Worm (Caenorhabditis elegans) whole organism, L2 larva: Measurements from ENCODE around the gene cyn-11.
A peak's percentile ranks its signal among the peaks of the same experiment; 100 is the strongest.

Experiments
- C34F6.9 ChIP-seq: fragments of 150-350 bp; optimal IDR thresholded peaks from 2 replicates; lab custom pipeline; 2014; ENCODE audit warnings: missing biosample characterization, missing genetic modification characterization
- F13H6.1 ChIP-seq: sonication (generic microtip); optimal IDR thresholded peaks from 2 replicates; lab custom pipeline; 2016; ENCODE audit warnings: missing genetic modification characterization, missing compliant biosample characterization
- R02D3.7 ChIP-seq: fragments of 150-350 bp; optimal IDR thresholded peaks from 2 replicates; lab custom pipeline; 2014; ENCODE audit warnings: missing biosample characterization, missing genetic modification characterization
- Y55F3AM.14 ChIP-seq: fragments of 200-800 bp; sonication (Bioruptor generic); optimal IDR thresholded peaks from 2 replicates; lab custom pipeline; 2018; ENCODE audit warnings: mild to moderate bottlenecking, missing genetic modification characterization, missing compliant biosample characterization
- ZK546.5 ChIP-seq: sonication (generic microtip); optimal IDR thresholded peaks from 2 replicates; lab custom pipeline; 2017; ENCODE audit warnings: missing biosample characterization, missing genetic modification characterization
- alr-1 ChIP-seq: fragments of 150-350 bp; optimal IDR thresholded peaks from 2 replicates; lab custom pipeline; 2014; ENCODE audit warnings: missing biosample characterization, missing genetic modification characterization
- blmp-1 ChIP-seq: sonication (generic microtip); optimal IDR thresholded peaks from 2 replicates; lab custom pipeline; 2017; ENCODE audit warnings: missing genetic modification characterization, mild to moderate bottlenecking, missing compliant biosample characterization, antibody characterized with exemption, moderate library complexity; ENCODE audit not compliant: insufficient read depth
- crh-2 ChIP-seq: sonication (generic microtip); optimal IDR thresholded peaks from 2 replicates; lab custom pipeline; 2017; ENCODE audit warnings: missing biosample characterization, missing genetic modification characterization
- dmd-4 ChIP-seq: sonication (generic microtip); optimal IDR thresholded peaks from 2 replicates; lab custom pipeline; 2017; ENCODE audit warnings: missing biosample characterization, missing genetic modification characterization
- egl-27 ChIP-seq: sonication (generic microtip); optimal IDR thresholded peaks from 3 replicates; lab custom pipeline; 2017; ENCODE audit warnings: missing biosample characterization, missing genetic modification reagents, missing genetic modification characterization
- elt-1 ChIP-seq: fragments of 150-350 bp; optimal IDR thresholded peaks from 2 replicates; lab custom pipeline; 2014; ENCODE audit warnings: missing biosample characterization, missing genetic modification characterization
- fos-1 ChIP-seq: fragments of 150-350 bp; optimal IDR thresholded peaks from 2 replicates; lab custom pipeline; 2014; ENCODE audit warnings: missing biosample characterization, missing genetic modification characterization
- gmeb-1 ChIP-seq: fragments of 150-350 bp; optimal IDR thresholded peaks from 2 replicates; lab custom pipeline; 2014; ENCODE audit warnings: missing biosample characterization, missing genetic modification characterization
- lin-11 ChIP-seq: fragments of 150-350 bp; sonication (generic microtip); optimal IDR thresholded peaks from 2 replicates; lab custom pipeline; 2014; ENCODE audit warnings: missing biosample characterization, missing genetic modification characterization, inconsistent platforms, mixed read lengths
- lin-13 ChIP-seq: fragments of 150-350 bp; optimal IDR thresholded peaks from 2 replicates; lab custom pipeline; 2014; ENCODE audit warnings: missing biosample characterization, missing genetic modification reagents, missing genetic modification characterization
- lin-39 ChIP-seq: fragments of 150-350 bp; optimal IDR thresholded peaks from 2 replicates; lab custom pipeline; 2014; ENCODE audit warnings: missing biosample characterization, missing genetic modification reagents, missing genetic modification characterization
- lsy-2 ChIP-seq, 2 experiments: fragments of 150-350 bp in 1 of 2; sonication (generic microtip) in 1 of 2; optimal IDR thresholded peaks; 2 replicates each; lab custom pipeline; 2014 to 2017; ENCODE audit warnings: missing biosample characterization in 2 of 2, missing genetic modification characterization in 2 of 2
- mab-5 ChIP-seq: fragments of 150-350 bp; optimal IDR thresholded peaks from 2 replicates; lab custom pipeline; 2014; ENCODE audit warnings: missing biosample characterization, missing genetic modification characterization
- mbf-1 ChIP-seq: sonication (generic microtip); optimal IDR thresholded peaks from 2 replicates; lab custom pipeline; 2017; ENCODE audit warnings: missing biosample characterization, missing genetic modification characterization
- mdl-1 ChIP-seq, 2 experiments: fragments of 150-350 bp in 1 of 2; sonication (generic microtip) in 1 of 2; optimal IDR thresholded peaks; 2 replicates each; lab custom pipeline; 2017; ENCODE audit warnings: missing biosample characterization in 2 of 2, missing genetic modification characterization in 2 of 2
- nhr-129 ChIP-seq: fragments of 150-350 bp; optimal IDR thresholded peaks from 2 replicates; lab custom pipeline; 2014; ENCODE audit warnings: missing biosample characterization, missing genetic modification characterization
- nhr-21 ChIP-seq: fragments of 150-350 bp; optimal IDR thresholded peaks from 2 replicates; lab custom pipeline; 2014; ENCODE audit warnings: missing biosample characterization, missing genetic modification characterization
- nhr-25 ChIP-seq: fragments of 150-350 bp; sonication (generic microtip); optimal IDR thresholded peaks from 3 replicates; lab custom pipeline; 2014; ENCODE audit warnings: missing biosample characterization, missing genetic modification characterization
- nhr-6 ChIP-seq: fragments of 150-350 bp; optimal IDR thresholded peaks from 2 replicates; lab custom pipeline; 2014; ENCODE audit warnings: missing biosample characterization, missing genetic modification characterization
- peb-1 ChIP-seq: fragments of 150-350 bp; optimal IDR thresholded peaks from 2 replicates; lab custom pipeline; 2014; ENCODE audit warnings: missing biosample characterization, missing genetic modification characterization
- sem-4 ChIP-seq: fragments of 150-350 bp; optimal IDR thresholded peaks from 2 replicates; lab custom pipeline; 2014; ENCODE audit warnings: missing biosample characterization, missing genetic modification reagents, missing genetic modification characterization
- sma-9 ChIP-seq, 2 experiments: fragments of 150-350 bp in 1 of 2; sonication (generic microtip) in 1 of 2; optimal IDR thresholded peaks; 2 replicates each; lab custom pipeline; 2014 to 2016; ENCODE audit warnings: missing genetic modification characterization in 2 of 2, mild to moderate bottlenecking in 1 of 2, missing biosample characterization in 1 of 2, missing compliant biosample characterization in 1 of 2, missing genetic modification reagents in 1 of 2, moderate library complexity in 1 of 2
- snpc-4 ChIP-seq: fragments of 150-350 bp; optimal IDR thresholded peaks from 2 replicates; lab custom pipeline; 2014; ENCODE audit warnings: missing biosample characterization, missing genetic modification characterization
- unc-39 ChIP-seq: fragments of 150-350 bp; optimal IDR thresholded peaks from 2 replicates; lab custom pipeline; 2014; ENCODE audit warnings: missing biosample characterization, missing genetic modification characterization
- zag-1 ChIP-seq: fragments of 150-350 bp; optimal IDR thresholded peaks from 2 replicates; lab custom pipeline; 2014; ENCODE audit warnings: missing biosample characterization, missing genetic modification characterization
- ztf-11 ChIP-seq: sonication (generic microtip); optimal IDR thresholded peaks from 2 replicates; lab custom pipeline; 2017; ENCODE audit warnings: missing biosample characterization, missing genetic modification characterization
- ztf-4 ChIP-seq: fragments of 150-350 bp; optimal IDR thresholded peaks from 2 replicates; lab custom pipeline; 2014; ENCODE audit warnings: missing biosample characterization, missing genetic modification characterization

cyn-11 gene

DNA sequence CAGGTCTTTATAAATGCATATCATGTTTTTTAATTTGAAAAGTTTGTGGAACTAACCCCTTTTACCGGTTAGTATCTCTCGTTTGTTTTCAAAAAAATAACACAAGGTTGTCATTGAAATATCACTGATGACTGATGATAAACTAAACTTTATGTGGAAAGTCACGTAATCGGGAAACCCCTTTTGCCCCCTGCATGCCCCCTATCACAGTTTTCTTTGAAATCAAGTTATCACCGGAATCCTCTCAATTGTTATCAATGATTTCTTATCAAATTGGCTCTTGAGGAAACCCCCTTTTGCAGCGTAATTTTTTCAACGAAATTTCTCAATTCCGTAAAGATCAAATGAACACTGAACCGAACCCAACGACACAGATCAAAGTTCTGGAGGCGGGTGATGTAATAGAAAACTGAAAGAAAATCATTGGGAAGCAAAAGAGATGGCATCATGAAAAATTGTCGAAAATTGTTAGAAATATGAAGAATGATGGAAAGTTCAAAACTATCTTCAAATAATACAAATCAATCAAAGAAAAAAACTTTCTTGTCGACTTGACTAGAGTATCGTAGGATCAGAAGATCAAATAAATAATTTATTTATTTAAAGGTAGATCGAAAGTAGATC, 24.4 kb upstream of the cyn-11 start:
- TF ChIP-seq lsy-2 (tag; optimal IDR thresholded peaks at IDR 0.05; lab: Kevin White, UChicago) (peak in 1 of 2 experiments; percentile 40), nhr-25 (tag; lab: Kevin White, UChicago) (peak; percentile 77), gmeb-1 (tag; lab: Kevin White, UChicago) (peak; percentile 14), Y55F3AM.14 (GFP tag; lab: Kevin White, UChicago) (peak; percentile 46), mdl-1 (tag; optimal IDR thresholded peaks at IDR 0.05; lab: Kevin White, UChicago) (peak; percentile 58 to 62), egl-27 (tag; lab: Kevin White, UChicago) (peak; percentile 38), crh-2 (tag; lab: Kevin White, UChicago) (peak; percentile 79), nhr-6 (tag; lab: Kevin White, UChicago) (peak; percentile 34), fos-1 (tag; lab: Kevin White, UChicago) (peak; percentile 77), nhr-129 (peak; percentile 41), F13H6.1 (tag; lab: Kevin White, UChicago) (peak; percentile 42), dmd-4 (no peak), blmp-1 (tag; lab: Kevin White, UChicago) (peak; percentile 39), C34F6.9 (tag; lab: Kevin White, UChicago) (no peak), nhr-21 (peak; percentile 63), zag-1 (tag; lab: Kevin White, UChicago) (no peak), lin-13 (peak; percentile 5), ZK546.5 (no peak), sma-9 (GFP tag; optimal IDR thresholded peaks at IDR 0.05; lab: Kevin White, UChicago) (peak; percentile 99), sma-9 (tag; optimal IDR thresholded peaks at IDR 0.05; lab: Kevin White, UChicago) (no peak), unc-39 (tag; lab: Kevin White, UChicago) (no peak)

DNA sequence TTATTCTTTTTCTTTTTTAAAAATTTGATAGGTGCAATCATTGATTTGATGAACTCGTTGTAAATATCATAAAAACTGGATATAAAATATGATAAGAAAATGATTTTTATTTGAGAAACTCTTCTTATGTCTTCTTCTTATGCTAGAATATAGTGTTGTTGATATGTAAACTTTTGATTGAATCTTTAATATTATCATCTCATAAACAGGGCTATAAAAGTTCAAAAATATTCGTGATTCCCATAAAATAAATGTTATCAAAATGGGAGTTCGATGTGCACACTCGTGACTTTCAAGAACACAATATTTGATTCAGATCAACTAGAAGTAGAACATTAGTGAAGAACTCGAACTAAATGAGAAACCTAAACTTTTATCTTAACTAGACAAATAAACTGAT, 22.9 kb upstream of the cyn-11 start:
- TF ChIP-seq crh-2 (tag; lab: Kevin White, UChicago) (peak; percentile 35), ztf-4 (peak; percentile 3), snpc-4 (tag; lab: Kevin White, UChicago) (no peak), lin-13 (peak; percentile 10), lin-11 (tag; lab: Kevin White, UChicago) (no peak), mbf-1 (tag; lab: Kevin White, UChicago) (no peak), sma-9 (GFP tag; optimal IDR thresholded peaks at IDR 0.05; lab: Kevin White, UChicago) (peak; percentile 73), sma-9 (tag; optimal IDR thresholded peaks at IDR 0.05; lab: Kevin White, UChicago) (no peak), sem-4 (tag; lab: Kevin White, UChicago) (no peak)

- TF ChIP-seq mab-5 (tag; lab: Kevin White, UChicago) (no peak), sma-9 (GFP tag; optimal IDR thresholded peaks at IDR 0.05; lab: Kevin White, UChicago) (no peak), sma-9 (tag; optimal IDR thresholded peaks at IDR 0.05; lab: Kevin White, UChicago) (no peak), nhr-21 (no peak), peb-1 (tag; lab: Kevin White, UChicago) (no peak), unc-39 (tag; lab: Kevin White, UChicago) (no peak), mdl-1 (tag; optimal IDR thresholded peaks at IDR 0.05; lab: Kevin White, UChicago) (no peak)
Measured at ce11 chrII:8738244-8738643, 22.2 kb upstream of the cyn-11 start.

DNA sequence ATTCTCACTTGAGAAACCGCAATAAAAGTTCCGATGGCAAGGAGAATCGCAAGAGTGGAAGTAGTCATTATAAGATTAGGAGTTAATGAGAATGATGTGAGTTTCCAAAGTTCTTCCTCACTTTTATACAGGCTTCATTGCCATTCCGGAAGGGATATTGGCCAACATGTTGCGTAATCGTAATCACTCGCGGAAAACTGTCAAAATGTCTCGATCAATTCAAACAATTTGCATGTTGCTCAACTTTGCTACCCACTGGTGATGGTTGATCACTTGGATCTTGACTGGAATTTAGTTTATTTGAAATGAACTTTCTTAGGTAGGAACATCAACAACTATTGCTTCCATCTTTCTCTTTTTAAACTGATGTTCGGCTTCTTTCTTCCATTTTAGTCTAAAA, 21.4 kb upstream of the cyn-11 start, which contains the start of gene idpb-4:
Gene idpb-4, minus strand, starts transcription at position 101 of the 400 bp plus-strand sequence.
- TF ChIP-seq lin-11 (tag; lab: Kevin White, UChicago) (no peak), Y55F3AM.14 (GFP tag; lab: Kevin White, UChicago) (no peak), dmd-4 (no peak), C34F6.9 (tag; lab: Kevin White, UChicago) (no peak)

ce11 chrII:8733627-8734026, 17.5 kb upstream of the cyn-11 start:
- TF ChIP-seq crh-2 (tag; lab: Kevin White, UChicago), result no peak
- no peak for TF ChIP-seq ztf-11 (tag; lab: Kevin White, UChicago)
- no peak for TF ChIP-seq elt-1 (tag; lab: Kevin White, UChicago)
- TF ChIP-seq zag-1 (tag; lab: Kevin White, UChicago), result no peak
- no peak for TF ChIP-seq peb-1 (tag; lab: Kevin White, UChicago)
- TF ChIP-seq lin-39, result no peak
- TF ChIP-seq R02D3.7 (tag; lab: Kevin White, UChicago), result no peak
- no peak for TF ChIP-seq F13H6.1 (tag; lab: Kevin White, UChicago)
- no peak for TF ChIP-seq dmd-4
- TF ChIP-seq alr-1 (tag; lab: Kevin White, UChicago), result no peak
- TF ChIP-seq sma-9 (GFP tag; optimal IDR thresholded peaks at IDR 0.05; lab: Kevin White, UChicago), result no peak
- TF ChIP-seq sma-9 (tag; optimal IDR thresholded peaks at IDR 0.05; lab: Kevin White, UChicago), result no peak
- TF ChIP-seq lsy-2 (tag; optimal IDR thresholded peaks at IDR 0.05; lab: Kevin White, UChicago), result no peak
- TF ChIP-seq blmp-1 (tag; lab: Kevin White, UChicago), result no peak
- no peak for TF ChIP-seq nhr-6 (tag; lab: Kevin White, UChicago)
- TF ChIP-seq ztf-4, result no peak
